Fruit fly (Drosophila melanogaster) whole organism, embryonic: ENCODE results near the gene Duox.

Experiments
- Awh ChIP-seq: fragments of 200-800 bp; sonication (Bioruptor generic); IDR thresholded peaks from 2 replicates; pipeline ENCODE4, ENCODE4 v1.3.6; 2022; ENCODE audit warnings: missing biosample characterization, missing genetic modification characterization
- B-H2 ChIP-seq: fragments of 200-800 bp; sonication (Bioruptor generic); optimal IDR thresholded peaks from 2 replicates; lab custom pipeline; 2018; ENCODE audit warnings: missing biosample characterization, mild to moderate bottlenecking, missing genetic modification characterization
- Blimp-1 ChIP-seq: fragments of 200-800 bp; sonication (Bioruptor generic); optimal IDR thresholded peaks from 3 replicates; lab custom pipeline; 2018; ENCODE audit warnings: missing biosample characterization, missing genetic modification characterization, mild to moderate bottlenecking, moderate library complexity, missing genetic modification reagents
- C15 ChIP-seq: fragments of 200-800 bp; sonication (Bioruptor generic); IDR thresholded peaks from 3 replicates; pipeline ENCODE4 v1.3.6; 2022; ENCODE audit warnings: missing biosample characterization, missing genetic modification characterization
- CG10431 ChIP-seq: fragments of 200-800 bp; sonication (Bioruptor generic); optimal IDR thresholded peaks from 3 replicates; lab custom pipeline; 2018; ENCODE audit warnings: missing biosample characterization, mild to moderate bottlenecking, missing genetic modification characterization
- CG10543 ChIP-seq: fragments of 200-800 bp; sonication (Bioruptor generic); optimal IDR thresholded peaks from 3 replicates; lab custom pipeline; 2017; ENCODE audit warnings: missing biosample characterization, mild to moderate bottlenecking, missing genetic modification characterization, moderate library complexity
- CG11504 ChIP-seq: fragments of 200-800 bp; sonication (Bioruptor generic); optimal IDR thresholded peaks from 3 replicates; lab custom pipeline; 2019; ENCODE audit warnings: missing biosample characterization, mild to moderate bottlenecking, missing genetic modification characterization, moderate library complexity
- CG11560 ChIP-seq: fragments of 200-800 bp; sonication (Bioruptor generic); IDR thresholded peaks from 3 replicates; pipeline ENCODE4 v1.3.6; 2022; ENCODE audit warnings: missing biosample characterization, missing genetic modification characterization
- CG12219 ChIP-seq: fragments of 200-800 bp; sonication (Bioruptor generic); optimal IDR thresholded peaks from 3 replicates; lab custom pipeline; 2018; ENCODE audit warnings: missing biosample characterization, mild to moderate bottlenecking, missing genetic modification characterization
- CG12769 ChIP-seq: fragments of 200-800 bp; sonication (Bioruptor generic); optimal IDR thresholded peaks from 2 replicates; lab custom pipeline; 2019; ENCODE audit warnings: missing biosample characterization, mild to moderate bottlenecking, missing genetic modification characterization, moderate library complexity
- CG13624 ChIP-seq: fragments of 200-800 bp; sonication (Bioruptor generic); optimal IDR thresholded peaks from 2 replicates; lab custom pipeline; 2016; ENCODE audit warnings: missing biosample characterization, missing genetic modification characterization
- CG15269 ChIP-seq: fragments of 200-800 bp; sonication (Bioruptor generic); optimal IDR thresholded peaks from 2 replicates; lab custom pipeline; 2018; ENCODE audit warnings: missing biosample characterization, mild to moderate bottlenecking, missing genetic modification characterization, moderate library complexity
- CG17328 ChIP-seq: fragments of 200-800 bp; sonication (Bioruptor generic); IDR thresholded peaks from 2 replicates; pipeline ENCODE4 v1.3.6; 2022; ENCODE audit warnings: missing biosample characterization, missing genetic modification characterization
- CG31441 ChIP-seq: fragments of 200-800 bp; sonication (Bioruptor generic); IDR thresholded peaks from 2 replicates; pipeline ENCODE4 v1.3.6; 2022; ENCODE audit warnings: missing biosample characterization, missing genetic modification characterization
- CG4360 ChIP-seq: fragments of 200-800 bp; sonication (Bioruptor generic); IDR thresholded peaks from 2 replicates; pipeline ENCODE4 v1.3.6; 2022; ENCODE audit warnings: missing biosample characterization, missing genetic modification characterization
- CG6813 ChIP-seq: fragments of 200-800 bp; sonication (Bioruptor generic); optimal IDR thresholded peaks from 2 replicates; lab custom pipeline; 2017; ENCODE audit warnings: missing biosample characterization, missing genetic modification characterization, mild to moderate bottlenecking, moderate library complexity, missing genetic modification reagents
- CG8290 ChIP-seq, 3 experiments: fragments of 200-800 bp; sonication (Bioruptor generic); optimal IDR thresholded peaks; 2 replicates each; lab custom pipeline; 2016 to 2019; ENCODE audit warnings: missing biosample characterization in 3 of 3, missing genetic modification characterization in 3 of 3, mild to moderate bottlenecking in 2 of 3, moderate library complexity in 1 of 3
- CG8478 ChIP-seq: fragments of >200 bp; optimal IDR thresholded peaks from 2 replicates; lab custom pipeline; 2018
- CG9609 ChIP-seq: fragments of 200-800 bp; sonication (Bioruptor generic); optimal IDR thresholded peaks from 3 replicates; lab custom pipeline; 2016; ENCODE audit warnings: missing biosample characterization, missing genetic modification characterization
- Dfd ChIP-seq, 2 experiments: fragments of >200 bp; optimal IDR thresholded peaks; 2 replicates each; lab custom pipeline; 2017; ENCODE audit warnings: missing biosample characterization in 2 of 2, missing genetic modification characterization in 2 of 2
- Gug ChIP-seq: fragments of 200-800 bp; sonication (Bioruptor generic); IDR thresholded peaks from 4 replicates; pipeline ENCODE4 v1.3.6; 2022; ENCODE audit warnings: missing biosample characterization, missing genetic modification characterization
- HLHmδ ChIP-seq: fragments of 200-800 bp; sonication (Bioruptor generic); optimal IDR thresholded peaks from 2 replicates; lab custom pipeline; 2018; ENCODE audit warnings: missing biosample characterization, mild to moderate bottlenecking, missing genetic modification characterization, moderate library complexity
- HmgZ ChIP-seq: fragments of 200-800 bp; sonication (Bioruptor generic); optimal IDR thresholded peaks from 2 replicates; lab custom pipeline; 2018; ENCODE audit warnings: missing biosample characterization, mild to moderate bottlenecking, missing genetic modification characterization
- Hsf ChIP-seq: fragments of 200-800 bp; sonication (Bioruptor generic); optimal IDR thresholded peaks from 3 replicates; lab custom pipeline; 2016; ENCODE audit warnings: missing biosample characterization, missing genetic modification characterization
- NC2β ChIP-seq: fragments of 200-800 bp; sonication (Bioruptor generic); optimal IDR thresholded peaks from 2 replicates; lab custom pipeline; 2016; ENCODE audit warnings: missing biosample characterization, missing genetic modification characterization
- Neu2 ChIP-seq: fragments of 200-800 bp; sonication (Bioruptor generic); optimal IDR thresholded peaks from 3 replicates; lab custom pipeline; 2016; ENCODE audit warnings: missing biosample characterization, missing genetic modification characterization, borderline replicate concordance
- NfI ChIP-seq: fragments of 200-800 bp; sonication (Bioruptor generic); optimal IDR thresholded peaks from 3 replicates; lab custom pipeline; 2018; ENCODE audit warnings: missing biosample characterization, mild to moderate bottlenecking, missing genetic modification characterization, moderate library complexity
- Opbp ChIP-seq: fragments of 200-800 bp; sonication (Bioruptor generic); IDR thresholded peaks from 3 replicates; pipeline ENCODE4 v1.3.6; 2022; ENCODE audit warnings: missing biosample characterization, missing genetic modification characterization; ENCODE audit not compliant: partially characterized antibody
- Sox102F ChIP-seq: fragments of 200-800 bp; sonication (Bioruptor generic); optimal IDR thresholded peaks from 2 replicates; lab custom pipeline; 2018; ENCODE audit warnings: missing biosample characterization, mild to moderate bottlenecking, missing genetic modification characterization, moderate library complexity
- Stat92E ChIP-seq, 3 experiments: fragments of >200 bp in 2 of 3; fragments of 200-800 bp in 1 of 3; sonication (Bioruptor generic) in 1 of 3; optimal IDR thresholded peaks; 2 replicates each; lab custom pipeline; 2017 to 2019; ENCODE audit warnings: missing biosample characterization in 3 of 3, missing genetic modification characterization in 3 of 3, mild to moderate bottlenecking in 1 of 3, moderate library complexity in 1 of 3
- TFAM ChIP-seq: fragments of 200-800 bp; sonication (Bioruptor generic); optimal IDR thresholded peaks from 2 replicates; lab custom pipeline; 2017; ENCODE audit warnings: missing biosample characterization, missing genetic modification characterization, inconsistent platforms
- az2 ChIP-seq: fragments of 200-800 bp; sonication (Bioruptor generic); optimal IDR thresholded peaks from 3 replicates; lab custom pipeline; 2016; ENCODE audit warnings: missing biosample characterization, missing genetic modification characterization
- bbx ChIP-seq: fragments of 200-800 bp; sonication (Bioruptor generic); IDR thresholded peaks from 2 replicates; pipeline ENCODE4 v1.3.6; 2022; ENCODE audit warnings: missing biosample characterization, missing genetic modification characterization; ENCODE audit not compliant: partially characterized antibody
- cg ChIP-seq: fragments of 200-800 bp; sonication (Bioruptor generic); optimal IDR thresholded peaks from 3 replicates; lab custom pipeline; 2019; ENCODE audit warnings: missing biosample characterization, mild to moderate bottlenecking, missing genetic modification characterization, moderate library complexity
- chinmo ChIP-seq: fragments of 200-800 bp; sonication (Bioruptor generic); IDR thresholded peaks from 4 replicates; pipeline ENCODE4 v1.3.6; 2022; ENCODE audit warnings: missing biosample characterization, missing genetic modification characterization; ENCODE audit not compliant: partially characterized antibody
- crol ChIP-seq: fragments of 200-800 bp; sonication (Bioruptor generic); IDR thresholded peaks from 2 replicates; pipeline ENCODE4 v1.3.6; 2022; ENCODE audit warnings: missing biosample characterization, missing genetic modification characterization
- dm ChIP-seq: fragments of 200-800 bp; sonication (Bioruptor generic); optimal IDR thresholded peaks from 3 replicates; lab custom pipeline; 2016; ENCODE audit warnings: missing biosample characterization, missing genetic modification characterization
- jing ChIP-seq: fragments of 200-800 bp; sonication (Bioruptor generic); optimal IDR thresholded peaks from 2 replicates; lab custom pipeline; 2018; ENCODE audit warnings: missing biosample characterization, mild to moderate bottlenecking, missing genetic modification characterization
- oc ChIP-seq: fragments of 200-800 bp; sonication (Bioruptor generic); optimal IDR thresholded peaks from 2 replicates; lab custom pipeline; 2018; ENCODE audit warnings: missing biosample characterization, mild to moderate bottlenecking, missing genetic modification characterization, moderate library complexity
- pnt ChIP-seq: fragments of 200-800 bp; sonication (Bioruptor generic); optimal IDR thresholded peaks from 3 replicates; lab custom pipeline; 2016; ENCODE audit warnings: missing biosample characterization, missing genetic modification characterization
- psq ChIP-seq: fragments of 200-800 bp; sonication (Bioruptor generic); optimal IDR thresholded peaks from 2 replicates; lab custom pipeline; 2017; ENCODE audit warnings: missing biosample characterization, missing genetic modification characterization
- ro ChIP-seq: fragments of 200-800 bp; sonication (Bioruptor generic); IDR thresholded peaks from 2 replicates; pipeline ENCODE4 v1.3.6; 2022; ENCODE audit warnings: missing biosample characterization, missing genetic modification characterization
- sc ChIP-seq, 3 experiments: fragments of >200 bp in 2 of 3; fragments of 200-800 bp in 1 of 3; sonication (Bioruptor generic) in 1 of 3; optimal IDR thresholded peaks; 2 replicates in 2 of 3; 3 replicates in 1 of 3; lab custom pipeline; 2017; ENCODE audit warnings: mild to moderate bottlenecking in 1 of 3, missing biosample characterization in 1 of 3, missing genetic modification characterization in 1 of 3, missing genetic modification reagents in 1 of 3
- seq ChIP-seq: fragments of 200-800 bp; sonication (Bioruptor generic); IDR thresholded peaks from 2 replicates; pipeline ENCODE4 v1.3.6; 2022; ENCODE audit warnings: missing biosample characterization, missing genetic modification characterization
- slou ChIP-seq: fragments of 200-800 bp; sonication (Bioruptor generic); optimal IDR thresholded peaks from 3 replicates; lab custom pipeline; 2016; ENCODE audit warnings: missing biosample characterization, missing genetic modification characterization
- sob ChIP-seq: fragments of 200-800 bp; sonication (Bioruptor generic); IDR thresholded peaks from 2 replicates; pipeline ENCODE4 v1.3.6; 2022; ENCODE audit warnings: missing biosample characterization, missing genetic modification characterization
- ttk ChIP-seq: fragments of 200-800 bp; sonication (Bioruptor generic); IDR thresholded peaks from 2 replicates; pipeline ENCODE4 v2.1.2; 2022; ENCODE audit warnings: missing biosample characterization, missing genetic modification characterization
- zen ChIP-seq: fragments of 200-800 bp; sonication (Bioruptor generic); optimal IDR thresholded peaks from 3 replicates; lab custom pipeline; 2018; ENCODE audit warnings: missing biosample characterization, mild to moderate bottlenecking, missing genetic modification characterization, moderate library complexity

Duox gene

DNA sequence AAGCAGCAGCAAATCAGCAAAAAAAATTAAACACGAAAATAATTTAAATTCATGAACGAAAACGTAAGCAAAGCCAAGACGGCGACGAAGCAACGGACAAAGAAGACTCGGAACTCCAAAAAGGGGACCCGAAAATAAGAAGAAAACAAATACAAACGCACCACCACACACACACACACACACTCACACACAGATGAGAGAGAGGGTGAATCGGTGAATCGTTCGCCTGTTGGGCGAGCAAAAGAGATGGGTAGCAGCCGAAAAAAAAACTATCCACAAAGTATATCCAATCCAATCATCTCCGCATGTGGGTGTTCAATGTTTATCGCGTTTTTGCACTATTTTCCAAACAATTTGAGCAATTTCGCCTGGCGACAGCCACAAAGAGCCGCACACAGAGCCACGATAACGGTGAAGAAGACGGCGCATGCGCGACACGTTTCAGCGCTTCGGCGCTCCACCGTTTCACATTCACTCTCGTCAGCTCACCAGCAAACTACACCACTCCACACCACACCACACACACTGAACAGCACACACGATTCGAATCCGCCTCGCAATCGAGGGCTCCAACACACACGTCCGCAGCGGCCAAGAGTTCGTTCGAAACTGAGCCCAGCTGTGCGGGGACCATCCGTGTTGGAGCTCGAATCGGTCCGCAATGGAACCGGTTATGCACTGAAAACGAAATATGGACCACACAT, at the start of gene Duox (continued):
- TF ChIP-seq ttk (GFP tag; lab: Robert Waterston, UW) (no peak), chinmo (GFP tag; lab: Robert Waterston, UW) (peak; percentile 84; the same call in 1 of the 4 replicates), Dfd (GFP tag; optimal IDR thresholded peaks at IDR 0.05; lab: Kevin White, UChicago) (no peak), dm (peak; percentile 14), oc (tag; lab: Kevin White, UChicago) (no peak), Awh (no peak), CG31441 (GFP tag; lab: Robert Waterston, UW) (no peak), HLHmδ (GFP tag; lab: Kevin White, UChicago) (peak; percentile 84), CG8290 (GFP tag; optimal IDR thresholded peaks at IDR 0.05; lab: Kevin White, UChicago) (no peak), CG8290 (tag; optimal IDR thresholded peaks at IDR 0.05; lab: Kevin White, UChicago) (peak in 1 of 2 experiments; percentile 54), Neu2 (GFP tag; lab: Kevin White, UChicago) (no peak), bbx (GFP tag; lab: Robert Waterston, UW) (0 out of 2 replicates have a peak, but pooled peaks have one; percentile 10), CG9609 (GFP tag; lab: Kevin White, UChicago) (peak; percentile 48), pnt (GFP tag; lab: Kevin White, UChicago) (no peak), CG13624 (no peak), CG10543 (GFP tag; lab: Kevin White, UChicago) (no peak), CG17328 (no peak), CG6813 (GFP tag; lab: Kevin White, UChicago) (no peak), HmgZ (tag; lab: Kevin White, UChicago) (no peak), CG11504 (tag; lab: Kevin White, UChicago) (no peak), Hsf (no peak), seq (GFP tag; lab: Robert Waterston, UW) (no peak), CG12219 (GFP tag; lab: Kevin White, UChicago) (no peak), cg (GFP tag; lab: Kevin White, UChicago) (peak; percentile 87), CG8478 (lab: Kevin White, UChicago) (no peak), NC2β (GFP tag; lab: Kevin White, UChicago) (no peak), CG10431 (no peak), C15 (no peak), zen (no peak), Gug (no peak), TFAM (GFP tag; lab: Kevin White, UChicago) (no peak), CG12769 (peak; percentile 76), Blimp-1 (GFP tag; lab: Kevin White, UChicago) (no peak), slou (GFP tag; lab: Kevin White, UChicago) (no peak), jing (GFP tag; lab: Kevin White, UChicago) (no peak), psq (GFP tag; lab: Kevin White, UChicago) (peak; percentile 70), ro (no peak), sc (optimal IDR thresholded peaks at IDR 0.05; lab: Kevin White, UChicago) (no peak), sc (GFP tag; optimal IDR thresholded peaks at IDR 0.05; lab: Kevin White, UChicago) (no peak), CG4360 (GFP tag; lab: Robert Waterston, UW) (peak; percentile 27; the same call in 1 of the 2 replicates), B-H2 (GFP tag; lab: Kevin White, UChicago) (no peak), CG11560 (tag; lab: Robert Waterston, UW) (no peak), sob (GFP tag; lab: Robert Waterston, UW) (no peak), crol (GFP tag; lab: Robert Waterston, UW) (peak; percentile 46; the same call in 1 of the 2 replicates), Opbp (peak; percentile 48; the same call in 1 of the 3 replicates), az2 (GFP tag; lab: Kevin White, UChicago) (no peak), CG15269 (tag; lab: Kevin White, UChicago) (no peak), Stat92E (GFP tag; optimal IDR thresholded peaks at IDR 0.05; lab: Kevin White, UChicago) (no peak), Sox102F (GFP tag; lab: Kevin White, UChicago) (no peak), NfI (no peak)
